Fruit fly (Drosophila melanogaster): ENCODE results near the gene Shawl.
A peak's percentile ranks its signal among the peaks of the same experiment; 100 is the strongest.

Gene Shawl

DNA sequence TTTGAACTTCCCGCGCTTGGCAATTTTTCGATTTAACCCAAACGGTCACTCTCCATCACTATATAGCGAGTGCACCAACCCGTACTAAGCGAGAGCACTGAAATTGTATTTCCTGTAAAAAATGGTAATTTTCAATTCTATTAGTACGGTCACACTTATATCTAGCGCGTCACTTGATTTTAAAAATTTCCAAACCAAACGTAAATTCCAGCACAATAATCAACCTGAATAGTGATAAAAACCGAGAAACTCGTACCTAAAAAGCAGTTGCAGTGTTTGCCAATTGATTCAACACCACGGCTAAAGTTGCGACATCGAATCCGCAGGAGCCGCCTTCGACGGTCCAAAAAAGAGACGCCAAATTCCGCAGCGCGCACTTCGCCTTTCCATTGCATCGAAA, 84.3 kb downstream of the Shawl start, which contains the start of gene Cks30A:
Cks30A (plus strand) TSS at position 136 of the 400 bp plus-strand sequence.
- no peak for TF ChIP-seq Dbx (GFP tag; IDR thresholded peaks at IDR 0.05)
- peak; percentile 57; the same call in 2 of the 3 replicates for TF ChIP-seq CG6791 (GFP tag; IDR thresholded peaks at IDR 0.05; ENCODE audit: partially characterized antibody)
- TF ChIP-seq grau (tag; optimal IDR thresholded peaks at IDR 0.05): no peak
- no peak for TF ChIP-seq Blimp-1 (GFP tag; optimal IDR thresholded peaks at IDR 0.05)
- peak; percentile 95 for TF ChIP-seq CG9797 (GFP tag; optimal IDR thresholded peaks at IDR 0.05)
- TF ChIP-seq gfzf (GFP tag; optimal IDR thresholded peaks at IDR 0.05): peak; percentile 99
- TF ChIP-seq TFAM (GFP tag; optimal IDR thresholded peaks at IDR 0.05): no peak
- TF ChIP-seq CrebB (tag; optimal IDR thresholded peaks at IDR 0.05): no peak
- TF ChIP-seq H15 (GFP tag; IDR thresholded peaks at IDR 0.05): no peak
- TF ChIP-seq CG14860 (GFP tag; IDR thresholded peaks at IDR 0.05; ENCODE audit: partially characterized antibody): peak; percentile 56
- TF ChIP-seq Nf-YC (tag; optimal IDR thresholded peaks at IDR 0.05): no peak
- peak; percentile 5 for TF ChIP-seq MESR4 (GFP tag; optimal IDR thresholded peaks at IDR 0.05)
- TF ChIP-seq CG32772 (GFP tag; IDR thresholded peaks at IDR 0.05): no peak
- TF ChIP-seq Hey (tag; optimal IDR thresholded peaks at IDR 0.05): no peak
- TF ChIP-seq CG1603 (tag; optimal IDR thresholded peaks at IDR 0.05): peak; percentile 89
- no peak for TF ChIP-seq br (optimal IDR thresholded peaks at IDR 0.05)
- no peak for TF ChIP-seq chn (GFP tag; optimal IDR thresholded peaks at IDR 0.05)
- no peak for TF ChIP-seq CG17361 (GFP tag; IDR thresholded peaks at IDR 0.05)
- no peak for TF ChIP-seq Nf-YB (GFP tag; optimal IDR thresholded peaks at IDR 0.05)
- TF ChIP-seq CG11504 (tag; optimal IDR thresholded peaks at IDR 0.05): no peak
- TF ChIP-seq zfh2 (GFP tag; optimal IDR thresholded peaks at IDR 0.05): no peak
- peak; percentile 58 for TF ChIP-seq CG33213 (GFP tag; optimal IDR thresholded peaks at IDR 0.05)
- no peak for TF ChIP-seq H2.0 (GFP tag; IDR thresholded peaks at IDR 0.05)
- TF ChIP-seq wor (GFP tag; IDR thresholded peaks at IDR 0.05): no peak
- no peak for TF ChIP-seq tio (GFP tag; optimal IDR thresholded peaks at IDR 0.05)
- TF ChIP-seq HLH4C (GFP tag; IDR thresholded peaks at IDR 0.05; ENCODE audit: partially characterized antibody): 0 out of 3 replicates have a peak, but pooled peaks have one; percentile 38
- TF ChIP-seq run (tag; optimal IDR thresholded peaks at IDR 0.05): no peak
- TF ChIP-seq Lhr (GFP tag; optimal IDR thresholded peaks at IDR 0.05): peak; percentile 85
- TF ChIP-seq ac (GFP tag; optimal IDR thresholded peaks at IDR 0.05): no peak
- TF ChIP-seq CG2120 (GFP tag; optimal IDR thresholded peaks at IDR 0.05): no peak
- peak; percentile 72 for TF ChIP-seq pita (GFP tag; optimal IDR thresholded peaks at IDR 0.05)
- no peak for TF ChIP-seq otp (GFP tag; IDR thresholded peaks at IDR 0.05)
- TF ChIP-seq D19B (GFP tag; optimal IDR thresholded peaks at IDR 0.05): no peak
- no peak for TF ChIP-seq CG11456 (GFP tag; IDR thresholded peaks at IDR 0.05)
- no peak for TF ChIP-seq wdn (GFP tag; IDR thresholded peaks at IDR 0.05)
- TF ChIP-seq trem (tag; optimal IDR thresholded peaks at IDR 0.05): peak; percentile 70
- TF ChIP-seq pnt (GFP tag; optimal IDR thresholded peaks at IDR 0.05): no peak
- TF ChIP-seq CG7987 (GFP tag; optimal IDR thresholded peaks at IDR 0.05): no peak
- TF ChIP-seq CG3847 (GFP tag; IDR thresholded peaks at IDR 0.05): peak; percentile 100
- no peak for TF ChIP-seq CG15479 (GFP tag; optimal IDR thresholded peaks at IDR 0.05)
- no peak for TF ChIP-seq Ravus (GFP tag; IDR thresholded peaks at IDR 0.05)
- TF ChIP-seq pzg (GFP tag; optimal IDR thresholded peaks at IDR 0.05): peak; percentile 96
- no peak for TF ChIP-seq CG10462 (GFP tag; optimal IDR thresholded peaks at IDR 0.05)
- TF ChIP-seq CG10654 (GFP tag; optimal IDR thresholded peaks at IDR 0.05): no peak
- TF ChIP-seq phol (tag; optimal IDR thresholded peaks at IDR 0.05): no peak
- TF ChIP-seq crc (GFP tag; optimal IDR thresholded peaks at IDR 0.05): no peak
- no peak for TF ChIP-seq nau (GFP tag; optimal IDR thresholded peaks at IDR 0.05)
- TF ChIP-seq lbe (GFP tag; optimal IDR thresholded peaks at IDR 0.05): no peak
- 0 out of 4 replicates have a peak, but pooled peaks have one; percentile 7 for TF ChIP-seq chinmo (GFP tag; IDR thresholded peaks at IDR 0.05; ENCODE audit: partially characterized antibody)
- TF ChIP-seq CG11398 (GFP tag; optimal IDR thresholded peaks at IDR 0.05): no peak
- no peak for TF ChIP-seq CG18262 (tag; optimal IDR thresholded peaks at IDR 0.05)
- TF ChIP-seq CG30403 (GFP tag; optimal IDR thresholded peaks at IDR 0.05): no peak
